Fruit fly (Drosophila melanogaster) whole organism, prepupa: ENCODE measurements around the gene Atox1.

Experiments used
- CG6854 ChIP-seq: fragments of 200-800 bp; sonication (Bioruptor generic); optimal IDR thresholded peaks from 2 replicates; lab custom pipeline; 2017; ENCODE audit warnings: missing biosample characterization, mild to moderate bottlenecking, missing genetic modification characterization
- Met ChIP-seq: fragments of 200-800 bp; sonication (Bioruptor generic); optimal IDR thresholded peaks from 3 replicates; lab custom pipeline; 2016; ENCODE audit warnings: missing biosample characterization, missing genetic modification characterization
- cyc ChIP-seq: fragments of 200-800 bp; sonication (Bioruptor generic); optimal IDR thresholded peaks from 3 replicates; lab custom pipeline; 2016; ENCODE audit warnings: missing biosample characterization, missing genetic modification characterization
- eg ChIP-seq: fragments of 200-800 bp; sonication (Bioruptor generic); IDR thresholded peaks from 3 replicates; pipeline ENCODE4 v1.3.6; 2022; ENCODE audit warnings: missing biosample characterization, missing genetic modification characterization
- net ChIP-seq: fragments of 200-800 bp; sonication (Bioruptor generic); optimal IDR thresholded peaks from 3 replicates; lab custom pipeline; 2016; ENCODE audit warnings: missing biosample characterization, missing genetic modification characterization
- salr ChIP-seq, 2 experiments: fragments of 200-800 bp; sonication (Bioruptor generic); optimal IDR thresholded peaks; 3 replicates each; lab custom pipeline; 2016 to 2018; ENCODE audit warnings: missing biosample characterization in 2 of 2, missing genetic modification characterization in 2 of 2, mild to moderate bottlenecking in 1 of 2

DNA sequence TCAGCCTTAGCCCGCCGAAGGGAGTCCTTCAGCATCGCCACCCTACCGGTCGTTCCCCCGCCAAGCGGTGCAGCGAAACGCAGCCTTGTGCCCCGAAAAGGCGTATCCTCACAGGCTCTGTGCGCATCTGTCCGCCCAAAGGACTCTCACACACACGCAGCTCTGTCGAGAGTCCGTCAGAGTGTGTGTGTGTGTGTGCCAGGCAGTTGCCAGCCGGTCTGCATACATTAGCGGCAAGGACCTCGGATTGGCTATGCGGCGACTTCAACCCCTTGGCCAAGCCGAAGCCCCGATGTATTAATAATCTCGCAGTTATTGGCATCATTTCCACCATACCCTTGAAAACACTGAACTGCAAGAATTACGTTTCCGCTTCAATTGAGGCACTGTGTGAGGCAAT is 30.3 kb upstream of the Atox1 start:
- TF ChIP-seq Met (GFP tag; lab: Kevin White, UChicago), result no peak
- no peak for TF ChIP-seq salr (GFP tag; optimal IDR thresholded peaks at IDR 0.05; lab: Kevin White, UChicago)
- no peak for TF ChIP-seq CG6854
- TF ChIP-seq net (GFP tag; lab: Kevin White, UChicago), result no peak
- TF ChIP-seq cyc, result no peak
- no peak for TF ChIP-seq eg (GFP tag; lab: Robert Waterston, UW)
